Worm (Caenorhabditis elegans): Measurements from ENCODE around the gene sdz-8.
"Not testable (repeated sequence)": the region's sequence is repeated elsewhere in the genome, so short reads cannot be mapped to it uniquely, and the experiment has no call there.

The sdz-8 gene

ce11 chrV:11484404-11484803, 31.6 kb downstream of the sdz-8 start:
- TF ChIP-seq sma-3 (GFP tag; optimal IDR thresholded peaks at IDR 0.05), result no peak
- TF ChIP-seq nhr-23 (tag; optimal IDR thresholded peaks at IDR 0.05), result no peak
- TF ChIP-seq nhr-25 (tag; optimal IDR thresholded peaks at IDR 0.05), result no peak
- TF ChIP-seq ama-1 (optimal IDR thresholded peaks at IDR 0.05), result no peak
- no peak for TF ChIP-seq R02D3.7 (tag; optimal IDR thresholded peaks at IDR 0.05)
- TF ChIP-seq Y55F3AM.14 (GFP tag; optimal IDR thresholded peaks at IDR 0.05), result no peak
- TF ChIP-seq lin-11 (tag; optimal IDR thresholded peaks at IDR 0.05), result no peak
- no peak for TF ChIP-seq lin-39 (tag; optimal IDR thresholded peaks at IDR 0.05)
- no peak for TF ChIP-seq F13H6.1 (tag; optimal IDR thresholded peaks at IDR 0.05)
- no peak for TF ChIP-seq ztf-1 (GFP tag; conservative IDR thresholded peaks at IDR 0.05)
- TF ChIP-seq peb-1 (tag; optimal IDR thresholded peaks at IDR 0.05), result no peak
- no peak for TF ChIP-seq dmd-4 (tag; optimal IDR thresholded peaks at IDR 0.05)
- no peak for TF ChIP-seq snpc-4 (tag; optimal IDR thresholded peaks at IDR 0.05)
- no peak for TF ChIP-seq crh-2 (tag; optimal IDR thresholded peaks at IDR 0.05)
- no peak for TF ChIP-seq unc-55 (GFP tag; optimal IDR thresholded peaks at IDR 0.05)
- TF ChIP-seq nhr-11 (tag; optimal IDR thresholded peaks at IDR 0.05), result no peak
- no peak for TF ChIP-seq elt-3 (tag; optimal IDR thresholded peaks at IDR 0.05)

ce11 chrV:11483580-11484092, 32.4 kb downstream of the sdz-8 start, which contains the start of gene col-157:
Gene col-157, plus strand, starts transcription at chrV:11484042.
- not testable (repeated sequence) for TF ChIP-seq nhr-10, R02D3.7, unc-39 (tag; optimal IDR thresholded peaks at IDR 0.05)

ce11 chrV:11480734-11481133, 35.3 kb downstream of the sdz-8 start, which contains the start of gene T11F9.14:
Gene T11F9.14, minus strand, starts transcription at chrV:11480834.
- TF ChIP-seq unc-55 (GFP tag; optimal IDR thresholded peaks at IDR 0.05); F13H6.1 (tag; optimal IDR thresholded peaks at IDR 0.05); nhr-77 (tag; optimal IDR thresholded peaks at IDR 0.05): not testable (repeated sequence)

ce11 chrV:11479406-11479805, 36.6 kb downstream of the sdz-8 start, which contains the start of gene T11F9.22:
Gene T11F9.22, plus strand, starts transcription at chrV:11479706.
- TF ChIP-seq ztf-1 (GFP tag; conservative IDR thresholded peaks at IDR 0.05), result no peak
- TF ChIP-seq zag-1 (tag; optimal IDR thresholded peaks at IDR 0.05), result no peak
- TF ChIP-seq elt-1 (tag; optimal IDR thresholded peaks at IDR 0.05), result no peak
- no peak for TF ChIP-seq ceh-82 (tag; optimal IDR thresholded peaks at IDR 0.05)
- no peak for TF ChIP-seq nhr-12 (tag; optimal IDR thresholded peaks at IDR 0.05)
- TF ChIP-seq nhr-23 (tag; optimal IDR thresholded peaks at IDR 0.05), result no peak

ce11 chrV:11475638-11476037, 40.4 kb downstream of the sdz-8 start, which contains the start of gene T11F9.7:
Gene T11F9.7, plus strand, starts transcription at chrV:11475938.
- TF ChIP-seq nhr-21 (tag; optimal IDR thresholded peaks at IDR 0.05); elt-1 (tag; optimal IDR thresholded peaks at IDR 0.05); ama-1 (optimal IDR thresholded peaks at IDR 0.05): not testable (repeated sequence)

ce11 chrV:11474399-11474798, 41.6 kb downstream of the sdz-8 start, which contains the start of gene nas-22:
Gene nas-22, plus strand, starts transcription at chrV:11474699.
- TF ChIP-seq nhr-237 (tag; optimal IDR thresholded peaks at IDR 0.05), result no peak
- TF ChIP-seq R02D3.7 (tag; optimal IDR thresholded peaks at IDR 0.05), result no peak
- TF ChIP-seq nhr-11 (tag; optimal IDR thresholded peaks at IDR 0.05), result no peak
- no peak for TF ChIP-seq zag-1 (tag; optimal IDR thresholded peaks at IDR 0.05)
- TF ChIP-seq nhr-77 (tag; optimal IDR thresholded peaks at IDR 0.05), result no peak
- TF ChIP-seq C34F6.9 (tag; optimal IDR thresholded peaks at IDR 0.05), result no peak
- TF ChIP-seq ZK546.5 (tag; optimal IDR thresholded peaks at IDR 0.05), result no peak
- TF ChIP-seq dmd-4 (tag; optimal IDR thresholded peaks at IDR 0.05), result no peak
- TF ChIP-seq ceh-82 (tag; optimal IDR thresholded peaks at IDR 0.05), result no peak
- no peak for TF ChIP-seq nhr-25 (tag; optimal IDR thresholded peaks at IDR 0.05)

- TF ChIP-seq mdl-1 (tag; optimal IDR thresholded peaks at IDR 0.05) (no peak), ceh-16 (tag; optimal IDR thresholded peaks at IDR 0.05) (no peak), ZK546.5 (tag; optimal IDR thresholded peaks at IDR 0.05) (no peak), fos-1 (tag; optimal IDR thresholded peaks at IDR 0.05) (no peak), skn-1 (tag; optimal IDR thresholded peaks at IDR 0.05) (no peak), alr-1 (tag; optimal IDR thresholded peaks at IDR 0.05) (no peak), ztf-1 (GFP tag; conservative IDR thresholded peaks at IDR 0.05) (no peak), ceh-82 (tag; optimal IDR thresholded peaks at IDR 0.05) (no peak)
Observed at ce11 chrV:11472209-11472608, 43.8 kb downstream of the sdz-8 start, which contains the start of the genes nas-20 and nas-21. Gene nas-20, minus strand, starts transcription at chrV:11472309. Gene nas-21, plus strand, starts transcription at chrV:11472564.

Data from whole organism, L2 larva.